Worm (Caenorhabditis elegans) whole organism, dauer: ENCODE measurements around the gene ccnk-1.

Experiments used
- unc-62 ChIP-seq: sonication (generic microtip); optimal IDR thresholded peaks from 2 replicates; lab custom pipeline; 2017; ENCODE audit warnings: missing biosample characterization, missing genetic modification reagents, missing genetic modification characterization

ccnk-1 gene

DNA sequence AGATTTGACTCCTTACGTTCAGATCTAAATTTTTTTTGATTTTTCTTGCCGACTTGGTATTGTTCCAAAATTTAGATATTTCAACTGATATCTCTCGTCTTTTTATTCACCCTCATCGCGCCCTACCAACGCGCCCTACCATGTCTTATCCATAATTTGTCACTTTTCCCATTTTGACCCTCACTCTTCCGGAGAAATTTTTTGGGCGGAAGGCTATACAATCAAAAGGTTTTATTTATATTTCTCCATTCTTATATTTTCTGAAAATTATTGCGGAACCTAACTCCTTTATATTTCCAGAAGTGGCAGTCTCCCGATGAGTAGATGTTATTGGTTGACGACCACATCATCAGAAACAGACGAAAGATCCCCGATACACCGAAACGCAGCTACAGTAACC is 8.5 kb downstream of the ccnk-1 start, which contains the start of gene hot-1:
Gene hot-1, plus strand, starts transcription at position 301 of the 400 bp plus-strand sequence.
- TF ChIP-seq unc-62 (GFP tag; lab: Kevin White, UChicago) = no peak

DNA sequence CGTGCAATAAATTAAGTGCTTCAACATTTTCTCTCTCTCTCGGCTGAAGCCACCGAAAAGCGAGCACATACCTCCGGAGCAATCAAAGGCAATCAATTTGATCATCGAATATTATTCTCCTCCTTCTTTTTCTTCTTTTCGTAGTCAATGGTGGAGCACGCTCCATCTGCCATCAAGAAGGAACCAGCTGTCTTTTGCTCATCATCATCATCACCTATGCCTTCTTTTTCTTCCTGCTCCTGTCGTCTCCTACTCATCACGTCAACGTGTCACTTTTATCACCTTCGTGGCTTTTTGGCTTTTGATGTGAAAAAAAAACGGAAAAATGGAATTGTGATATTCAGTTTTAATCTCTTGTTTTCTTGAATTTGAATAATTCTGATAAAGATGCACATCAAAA is 13.3 kb downstream of the ccnk-1 start:
- TF ChIP-seq unc-62 (GFP tag; lab: Kevin White, UChicago) = no peak

DNA sequence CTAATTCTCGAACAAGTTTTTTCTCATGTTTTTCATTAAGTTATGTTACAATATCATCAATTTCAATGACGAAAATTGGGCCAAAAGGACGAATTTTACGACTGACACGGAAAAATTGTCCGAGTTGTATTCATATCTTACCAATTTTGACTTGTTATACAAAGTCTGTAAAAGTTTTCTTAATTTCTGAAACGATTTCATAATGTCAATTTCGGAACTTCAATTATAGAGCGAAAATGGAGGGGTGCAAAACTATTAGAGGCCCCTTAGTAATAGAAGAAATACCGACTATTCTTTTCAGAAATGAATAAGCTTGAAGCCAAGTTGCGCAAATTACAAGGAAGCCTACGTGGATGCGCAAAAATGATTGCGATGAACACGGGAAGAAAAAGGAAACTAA is 19.2 kb downstream of the ccnk-1 start, which contains the start of gene F43D2.3:
Gene F43D2.3, plus strand, starts transcription at position 301 of the 400 bp plus-strand sequence.
- no peak for TF ChIP-seq unc-62 (GFP tag; lab: Kevin White, UChicago)

DNA sequence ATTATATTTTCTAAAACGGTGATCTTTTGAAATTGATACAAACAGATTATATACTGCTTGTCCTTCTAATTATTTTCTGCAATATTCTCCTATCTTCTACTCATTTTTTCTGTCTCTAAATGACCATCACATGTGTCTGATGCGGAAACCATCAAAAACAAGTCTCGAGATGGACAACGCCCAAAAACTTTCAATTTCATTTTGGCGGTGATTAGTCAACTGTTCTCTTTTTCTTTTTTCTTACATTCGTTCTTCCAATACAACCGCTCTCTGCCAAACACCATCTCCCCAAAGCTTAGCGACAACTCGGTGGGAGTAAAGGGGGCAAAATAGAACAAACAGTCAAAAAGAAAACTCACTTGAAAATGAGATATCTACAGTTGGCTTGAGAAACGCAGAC is 21.0 kb downstream of the ccnk-1 start:
- no peak for TF ChIP-seq unc-62 (GFP tag; lab: Kevin White, UChicago)

DNA sequence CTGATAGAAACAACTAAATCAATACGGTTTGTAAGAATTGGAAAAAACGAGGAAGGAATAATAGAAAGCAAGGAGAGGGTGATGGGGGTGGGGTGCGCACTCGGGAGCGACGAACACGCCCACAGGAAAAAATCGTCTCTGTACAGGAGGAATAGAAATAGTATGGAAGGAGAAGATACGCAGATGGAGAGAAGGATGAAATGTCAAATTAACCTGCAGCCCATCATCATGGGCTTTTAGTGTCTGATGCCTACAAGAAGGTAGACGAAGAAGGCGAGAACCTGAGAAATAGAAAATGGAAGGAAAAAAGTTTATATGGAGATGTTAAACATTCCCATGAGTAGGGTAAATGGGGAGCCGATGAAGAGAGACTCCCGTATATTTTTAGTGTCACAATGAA is 22.8 kb downstream of the ccnk-1 start, which contains the start of gene F43D2.6:
Gene F43D2.6, minus strand, starts transcription at position 62 of the 400 bp plus-strand sequence.
- no peak for TF ChIP-seq unc-62 (GFP tag; lab: Kevin White, UChicago)

DNA sequence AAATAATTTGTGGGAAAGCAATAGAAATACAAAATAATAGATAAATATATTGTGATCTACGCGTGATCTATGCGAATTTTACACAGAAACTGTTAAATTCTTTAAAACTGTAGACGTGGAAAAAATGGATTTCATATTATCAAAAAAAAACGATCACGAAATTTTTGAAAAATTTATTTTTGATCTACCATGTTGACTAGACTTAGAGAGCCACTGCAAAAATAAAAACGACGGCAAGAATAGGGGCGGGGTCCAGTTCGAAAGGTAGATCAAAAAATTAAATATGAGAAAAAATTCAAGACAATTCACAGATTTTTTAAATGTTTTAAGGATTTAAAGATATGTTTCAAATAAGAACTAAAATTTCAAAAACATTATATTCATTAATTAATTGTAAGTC is 25.7 kb downstream of the ccnk-1 start:
- TF ChIP-seq unc-62 (GFP tag; lab: Kevin White, UChicago) = no peak

DNA sequence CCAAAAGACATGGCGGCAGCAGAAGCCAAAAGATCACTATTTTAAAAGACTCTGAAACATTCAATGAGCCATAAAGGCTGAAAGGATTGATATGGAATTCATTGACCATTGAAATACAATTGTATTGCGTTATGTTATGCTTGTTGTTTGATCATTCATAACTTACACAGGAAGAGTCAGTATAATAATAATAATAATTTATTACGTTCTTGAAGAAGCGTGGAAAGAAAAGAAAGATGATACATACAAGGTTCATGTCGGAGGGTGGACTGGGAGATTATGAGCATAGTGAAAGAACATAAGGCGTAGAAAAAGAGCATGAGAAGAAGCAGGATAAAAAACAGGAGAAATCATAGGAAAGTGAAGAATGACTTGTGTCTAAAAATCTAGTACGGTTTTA is 27.7 kb downstream of the ccnk-1 start, which contains the start of gene F43D2.7:
Gene F43D2.7, minus strand, starts transcription at position 101 of the 400 bp plus-strand sequence.
- TF ChIP-seq unc-62 (GFP tag; lab: Kevin White, UChicago) = no peak

DNA sequence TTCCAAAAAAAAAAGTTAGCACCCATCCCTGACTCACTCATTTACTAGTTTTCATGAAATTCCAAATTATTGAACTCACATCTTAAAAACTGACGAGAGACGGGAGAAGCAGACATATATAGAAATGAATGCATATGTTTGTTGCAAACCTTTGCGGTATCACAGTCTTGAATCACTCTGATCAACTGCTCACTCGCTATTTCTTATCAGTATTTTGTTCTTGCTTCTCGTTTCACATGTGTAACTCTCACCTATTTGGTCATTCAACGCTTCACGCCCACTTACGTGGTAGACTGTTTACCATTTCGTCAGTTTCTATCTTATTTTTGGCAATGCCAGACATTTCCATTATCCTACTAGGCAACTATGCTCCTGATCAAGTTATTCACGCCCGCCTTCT is 28.4 kb downstream of the ccnk-1 start, which contains the start of gene C54G10.1:
Gene C54G10.1, plus strand, starts transcription at position 333 of the 400 bp plus-strand sequence.
- TF ChIP-seq unc-62 (GFP tag; lab: Kevin White, UChicago) = no peak

DNA sequence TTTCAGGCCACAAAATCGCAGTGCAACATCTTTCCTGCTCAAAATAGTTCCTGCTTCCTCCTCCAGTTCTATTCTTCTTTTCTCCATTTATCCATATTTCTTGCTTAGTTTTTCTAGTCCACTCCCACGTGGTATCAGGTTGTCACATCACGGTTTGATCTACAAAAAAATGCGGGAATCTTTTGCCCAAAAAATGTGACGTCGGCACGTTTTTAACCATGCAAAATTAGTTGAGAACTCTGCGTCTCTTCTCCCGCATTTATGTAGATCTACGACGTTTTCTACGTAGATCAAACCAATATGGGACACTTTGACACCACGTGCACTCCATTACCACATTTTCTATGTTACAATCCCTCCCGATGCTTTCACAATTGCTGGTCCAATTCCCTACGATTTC is 29.7 kb downstream of the ccnk-1 start:
- no peak for TF ChIP-seq unc-62 (GFP tag; lab: Kevin White, UChicago)

DNA sequence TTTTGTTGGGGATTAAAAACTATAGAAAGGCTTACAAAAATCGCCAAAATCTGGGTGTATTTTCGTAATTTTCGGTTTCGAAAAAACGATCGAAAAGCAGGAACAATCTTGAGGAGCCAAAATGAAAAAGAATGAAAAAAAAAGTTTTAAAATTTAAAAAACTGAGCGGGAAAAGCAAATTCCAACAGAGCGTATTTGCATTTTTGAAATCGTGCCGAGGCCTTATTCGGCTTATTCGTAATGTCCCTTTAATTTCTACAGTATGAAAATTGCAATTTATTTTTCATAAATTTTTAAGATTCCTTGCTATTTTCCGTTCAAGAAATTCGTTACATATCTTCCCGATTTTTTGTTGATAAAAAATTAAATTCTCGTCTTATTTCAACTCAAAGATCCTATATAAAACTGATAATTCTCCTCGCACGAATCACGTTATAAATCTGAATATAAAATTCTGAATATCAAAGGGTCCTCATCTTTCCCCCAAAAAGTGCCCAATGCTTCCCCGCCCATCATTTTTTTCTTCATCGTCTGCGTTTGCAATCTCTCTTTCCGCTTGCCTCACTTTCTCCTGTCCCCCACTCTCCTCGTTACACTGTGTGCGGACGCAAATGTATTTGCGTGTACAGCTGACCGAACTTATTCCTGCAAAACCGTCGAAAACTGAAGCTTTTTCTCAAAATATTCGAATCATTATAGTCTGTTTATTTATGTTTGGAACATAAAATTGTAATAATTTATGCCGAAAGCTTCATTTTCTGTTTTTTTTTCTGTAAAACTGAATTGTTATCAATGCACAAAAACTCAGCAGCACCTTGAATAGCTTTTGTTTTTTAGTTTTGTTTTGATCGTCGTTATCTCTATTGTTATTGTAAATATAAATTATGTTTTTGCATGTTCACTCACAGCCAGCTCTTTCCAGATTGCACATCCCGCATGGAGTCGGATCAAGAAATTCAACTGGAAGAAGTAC is 33.8 kb downstream of the ccnk-1 start, which contains the start of the genes rfc-1 and pmp-3:
Gene rfc-1, minus strand, starts transcription at position 163 of the 973 bp plus-strand sequence.
Gene pmp-3, plus strand, starts transcription at position 923 of the 973 bp plus-strand sequence.
- no peak for TF ChIP-seq unc-62 (GFP tag; lab: Kevin White, UChicago)

DNA sequence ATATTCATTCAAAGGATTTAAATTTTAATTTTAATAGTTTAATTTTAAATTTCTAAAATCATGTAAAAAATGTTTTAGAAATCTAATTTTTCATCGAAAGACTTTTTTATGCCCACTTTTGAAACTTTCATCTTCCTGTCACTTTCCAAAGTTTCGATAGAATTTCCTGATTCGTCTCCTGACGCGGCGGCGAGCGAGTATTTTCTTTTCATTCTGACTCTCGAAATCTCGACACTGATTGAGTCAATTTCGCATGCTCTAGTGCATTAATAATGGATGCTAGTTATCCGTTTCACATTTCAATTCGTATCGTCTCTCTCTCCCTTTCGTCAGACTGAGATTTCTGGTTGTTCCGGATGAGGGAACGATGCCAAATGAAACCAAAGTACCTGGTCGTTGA is 36.5 kb downstream of the ccnk-1 start:
- TF ChIP-seq unc-62 (GFP tag; lab: Kevin White, UChicago) = no peak

DNA sequence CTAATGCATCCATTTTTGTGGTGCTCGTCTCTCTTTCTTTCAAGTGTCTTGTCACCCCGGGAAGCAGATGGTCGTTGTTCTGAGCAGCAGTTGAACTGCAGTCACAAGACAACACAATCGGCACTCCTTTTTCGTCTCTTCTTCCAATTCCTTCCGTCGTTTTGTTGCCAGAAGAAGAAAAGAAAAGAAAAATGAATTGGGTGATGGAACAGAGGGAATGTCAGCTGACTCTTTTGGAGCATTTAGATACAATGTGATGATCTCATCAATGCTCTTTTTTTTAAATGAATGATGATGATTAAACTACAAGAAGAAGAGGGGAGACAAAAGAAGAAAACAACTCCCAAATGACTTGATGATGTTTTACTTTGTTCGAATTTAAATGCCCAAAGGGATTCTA is 37.6 kb downstream of the ccnk-1 start:
- no peak for TF ChIP-seq unc-62 (GFP tag; lab: Kevin White, UChicago)

DNA sequence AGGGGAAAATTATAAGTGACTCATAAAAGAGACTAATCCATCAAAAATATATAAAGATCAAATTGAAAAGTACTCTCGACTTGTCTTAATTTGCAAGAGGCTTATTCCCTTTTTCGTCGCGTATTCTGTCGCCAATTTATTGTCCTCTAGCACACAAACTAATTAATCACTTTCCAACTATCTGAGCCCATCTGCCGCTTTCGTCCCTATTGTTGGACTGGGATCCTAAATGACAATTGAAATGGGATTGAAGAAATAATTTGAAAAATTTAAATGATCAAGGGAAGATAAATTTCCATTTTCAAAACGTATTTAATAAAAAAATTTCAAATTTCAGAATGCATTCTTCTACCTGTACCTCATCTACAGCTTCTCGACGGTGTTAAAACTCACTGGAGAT is 38.3 kb downstream of the ccnk-1 start:
- no peak for TF ChIP-seq unc-62 (GFP tag; lab: Kevin White, UChicago)

DNA sequence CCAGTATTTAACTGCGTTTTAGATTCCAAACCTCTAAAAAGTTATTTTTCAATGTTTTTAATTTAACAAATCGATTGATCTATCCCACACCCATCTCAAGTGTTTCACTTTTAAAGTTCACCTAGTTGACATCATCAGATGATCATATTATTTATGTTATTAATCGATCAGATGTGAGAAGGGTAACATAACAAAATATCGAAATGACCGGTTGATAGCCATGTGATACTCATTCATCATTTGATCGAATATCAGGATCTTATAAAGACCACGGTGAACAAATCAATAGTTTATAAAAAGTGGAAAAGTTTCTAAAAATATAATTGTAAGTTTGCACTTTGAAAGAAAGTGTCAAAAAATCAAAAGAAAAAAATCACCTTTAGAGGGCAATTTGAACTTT is 43.3 kb downstream of the ccnk-1 start:
- TF ChIP-seq unc-62 (GFP tag; lab: Kevin White, UChicago) = no peak

DNA sequence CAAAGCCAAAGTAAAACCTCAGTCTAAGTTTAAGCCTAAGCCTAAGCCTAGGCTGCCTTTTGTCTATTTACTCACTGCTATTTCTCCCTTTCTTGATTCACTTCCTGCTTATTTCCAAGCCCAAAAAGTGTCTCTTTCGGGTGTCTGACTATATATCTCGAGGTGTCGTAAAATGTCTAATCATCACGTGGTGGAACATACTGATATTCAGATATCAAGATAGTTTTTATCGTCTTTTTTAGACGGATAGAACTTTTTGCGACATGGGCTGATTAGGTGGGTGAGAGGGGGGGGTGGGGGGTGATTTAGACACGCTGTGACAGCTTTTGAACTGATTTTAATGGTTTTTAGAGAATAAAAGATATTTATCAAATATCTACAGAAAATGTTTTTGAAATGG is 44.6 kb downstream of the ccnk-1 start:
- TF ChIP-seq unc-62 (GFP tag; lab: Kevin White, UChicago) = no peak

DNA sequence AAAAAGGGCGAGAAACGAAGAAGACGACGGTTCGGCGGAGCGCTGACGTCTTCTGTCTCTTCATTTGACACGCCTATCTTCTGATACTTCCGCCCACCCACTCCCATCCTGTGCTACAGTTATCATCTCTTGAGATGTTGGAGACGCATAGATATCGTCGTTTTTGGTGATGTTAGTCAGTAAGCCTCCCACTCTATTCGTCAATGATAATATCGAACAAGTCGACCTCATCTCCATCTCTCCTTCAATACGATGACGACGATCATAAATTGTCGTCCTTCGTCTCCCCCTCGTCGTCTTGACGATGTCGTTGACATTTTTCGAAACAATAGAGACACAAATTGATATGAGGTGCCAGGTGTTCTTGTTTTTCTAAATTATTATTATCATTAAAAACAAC is 45.8 kb downstream of the ccnk-1 start, which contains the start of gene slc-25A29:
Gene slc-25A29, minus strand, starts transcription at position 45 of the 400 bp plus-strand sequence.
- TF ChIP-seq unc-62 (GFP tag; lab: Kevin White, UChicago) = no peak
